Worm (Caenorhabditis elegans) whole organism, L3 larva: ENCODE results near the gene inpp-4B.
"Not testable (repeated sequence)": the region's sequence is repeated elsewhere in the genome, so short reads cannot be mapped to it uniquely, and the experiment has no call there.

Source experiments
- R02D3.7 ChIP-seq: fragments of 150-350 bp; optimal IDR thresholded peaks from 2 replicates; lab custom pipeline; 2014; ENCODE audit warnings: missing biosample characterization, missing genetic modification characterization
- ZK546.5 ChIP-seq: sonication (generic microtip); optimal IDR thresholded peaks from 2 replicates; lab custom pipeline; 2017; ENCODE audit warnings: missing biosample characterization, missing genetic modification characterization
- aly-2 ChIP-seq: fragments of 150-350 bp; optimal IDR thresholded peaks from 2 replicates; lab custom pipeline; 2014; ENCODE audit warnings: missing biosample characterization, missing genetic modification characterization
- ama-1 ChIP-seq: fragments of 150-350 bp; optimal IDR thresholded peaks from 2 replicates; lab custom pipeline; 2018
- ceh-16 ChIP-seq: sonication (generic microtip); optimal IDR thresholded peaks from 2 replicates; lab custom pipeline; 2017; ENCODE audit warnings: missing biosample characterization, missing genetic modification characterization
- ceh-28 ChIP-seq: fragments of 150-350 bp; optimal IDR thresholded peaks from 2 replicates; lab custom pipeline; 2014; ENCODE audit warnings: missing biosample characterization, missing genetic modification reagents, missing genetic modification characterization
- ceh-82 ChIP-seq: fragments of 150-350 bp; optimal IDR thresholded peaks from 2 replicates; lab custom pipeline; 2014; ENCODE audit warnings: missing biosample characterization, missing genetic modification characterization
- ceh-9 ChIP-seq: sonication (generic microtip); optimal IDR thresholded peaks from 2 replicates; lab custom pipeline; 2018; ENCODE audit warnings: missing biosample characterization, missing genetic modification characterization
- daf-12 ChIP-seq: fragments of 150-350 bp; optimal IDR thresholded peaks from 2 replicates; lab custom pipeline; 2014; ENCODE audit warnings: missing biosample characterization, missing genetic modification reagents, missing genetic modification characterization
- egl-27 ChIP-seq: sonication (generic microtip); optimal IDR thresholded peaks from 4 replicates; lab custom pipeline; 2017; ENCODE audit warnings: missing biosample characterization, missing genetic modification reagents, missing genetic modification characterization
- egl-5 ChIP-seq: fragments of 150-350 bp; optimal IDR thresholded peaks from 2 replicates; lab custom pipeline; 2017; ENCODE audit warnings: missing biosample characterization, missing genetic modification reagents, missing genetic modification characterization, inconsistent platforms
- elt-1 ChIP-seq: fragments of 150-350 bp; optimal IDR thresholded peaks from 2 replicates; lab custom pipeline; 2014; ENCODE audit warnings: missing biosample characterization, missing genetic modification characterization
- elt-2 ChIP-seq: sonication (generic microtip); optimal IDR thresholded peaks from 2 replicates; lab custom pipeline; 2016; ENCODE audit warnings: missing genetic modification reagents, mild to moderate bottlenecking, missing genetic modification characterization, missing compliant biosample characterization
- elt-3 ChIP-seq, 3 experiments: fragments of 150-350 bp in 1 of 3; sonication (generic microtip) in 2 of 3; optimal IDR thresholded peaks; 2 replicates in 2 of 3; 4 replicates in 1 of 3; lab custom pipeline; 2014 to 2017; ENCODE audit warnings: missing biosample characterization in 3 of 3, missing genetic modification characterization in 3 of 3
- eor-1 ChIP-seq, 2 experiments: fragments of 150-350 bp; optimal IDR thresholded peaks; 2 replicates each; lab custom pipeline; 2014 to 2018; ENCODE audit warnings: missing biosample characterization in 2 of 2, missing genetic modification characterization in 2 of 2
- fkh-10 ChIP-seq: sonication (generic microtip); optimal IDR thresholded peaks from 2 replicates; lab custom pipeline; 2017; ENCODE audit warnings: missing biosample characterization, missing genetic modification reagents, missing genetic modification characterization
- fkh-2 ChIP-seq: fragments of 150-350 bp; optimal IDR thresholded peaks from 2 replicates; lab custom pipeline; 2014; ENCODE audit warnings: missing biosample characterization, missing genetic modification reagents, missing genetic modification characterization
- fos-1 ChIP-seq: fragments of 150-350 bp; optimal IDR thresholded peaks from 2 replicates; lab custom pipeline; 2014; ENCODE audit warnings: missing biosample characterization, missing genetic modification characterization
- hmg-11 ChIP-seq: sonication (generic microtip); optimal IDR thresholded peaks from 2 replicates; lab custom pipeline; 2016; ENCODE audit warnings: missing genetic modification characterization, missing compliant biosample characterization
- jun-1 ChIP-seq: fragments of 150-350 bp; optimal IDR thresholded peaks from 2 replicates; lab custom pipeline; 2014; ENCODE audit warnings: missing biosample characterization, missing genetic modification reagents, missing genetic modification characterization
- lin-15B ChIP-seq: fragments of 150-350 bp; optimal IDR thresholded peaks from 2 replicates; lab custom pipeline; 2014; ENCODE audit warnings: missing biosample characterization, missing genetic modification characterization
- lin-39 ChIP-seq: fragments of 150-350 bp; optimal IDR thresholded peaks from 2 replicates; lab custom pipeline; 2018; ENCODE audit warnings: missing biosample characterization, missing genetic modification reagents, missing genetic modification characterization
- lsy-12 ChIP-seq: sonication (generic microtip); optimal IDR thresholded peaks from 2 replicates; lab custom pipeline; 2016; ENCODE audit warnings: mild to moderate bottlenecking, missing genetic modification characterization, missing compliant biosample characterization
- mdl-1 ChIP-seq: fragments of 150-350 bp; optimal IDR thresholded peaks from 2 replicates; lab custom pipeline; 2014; ENCODE audit warnings: missing biosample characterization, missing genetic modification characterization
- mml-1 ChIP-seq: fragments of 150-350 bp; sonication (generic microtip); optimal IDR thresholded peaks from 3 replicates; lab custom pipeline; 2014; ENCODE audit warnings: missing biosample characterization, missing genetic modification characterization
- nfya-1 ChIP-seq: sonication (generic microtip); optimal IDR thresholded peaks from 2 replicates; lab custom pipeline; 2017; ENCODE audit warnings: missing genetic modification characterization, mild to moderate bottlenecking, missing compliant biosample characterization, antibody characterized with exemption, moderate library complexity; ENCODE audit not compliant: insufficient read depth
- nhr-11 ChIP-seq: fragments of 150-350 bp; optimal IDR thresholded peaks from 2 replicates; lab custom pipeline; 2014; ENCODE audit warnings: missing biosample characterization, missing genetic modification characterization
- nhr-12 ChIP-seq: fragments of 150-350 bp; optimal IDR thresholded peaks from 2 replicates; lab custom pipeline; 2014; ENCODE audit warnings: missing biosample characterization, missing genetic modification characterization
- nhr-23 ChIP-seq: fragments of 150-350 bp; optimal IDR thresholded peaks from 2 replicates; lab custom pipeline; 2014; ENCODE audit warnings: missing biosample characterization, missing genetic modification reagents, missing genetic modification characterization
- nhr-237 ChIP-seq: fragments of 150-350 bp; optimal IDR thresholded peaks from 2 replicates; lab custom pipeline; 2014; ENCODE audit warnings: missing biosample characterization, missing genetic modification characterization
- nhr-25 ChIP-seq: sonication (generic microtip); optimal IDR thresholded peaks from 2 replicates; lab custom pipeline; 2017; ENCODE audit warnings: missing biosample characterization, missing genetic modification characterization
- nhr-28 ChIP-seq: fragments of 150-350 bp; optimal IDR thresholded peaks from 2 replicates; lab custom pipeline; 2014; ENCODE audit warnings: missing biosample characterization, missing genetic modification characterization
- nhr-43 ChIP-seq: sonication (generic microtip); optimal IDR thresholded peaks from 2 replicates; lab custom pipeline; 2016; ENCODE audit warnings: mild to moderate bottlenecking, missing genetic modification characterization, missing compliant biosample characterization; ENCODE audit not compliant: poor library complexity, severe bottlenecking
- nhr-67 ChIP-seq: fragments of 150-350 bp; optimal IDR thresholded peaks from 2 replicates; lab custom pipeline; 2014; ENCODE audit warnings: missing biosample characterization, missing genetic modification characterization
- nhr-76 ChIP-seq: fragments of 150-350 bp; sonication (generic microtip); optimal IDR thresholded peaks from 5 replicates; lab custom pipeline; 2014; ENCODE audit warnings: missing biosample characterization, missing genetic modification characterization
- nhr-77 ChIP-seq: fragments of 150-350 bp; optimal IDR thresholded peaks from 2 replicates; lab custom pipeline; 2014; ENCODE audit warnings: missing biosample characterization, missing genetic modification characterization
- pha-4 ChIP-seq: fragments of 150-350 bp; optimal IDR thresholded peaks from 2 replicates; lab custom pipeline; 2014; ENCODE audit warnings: missing biosample characterization, missing genetic modification reagents, missing genetic modification characterization
- pqm-1 ChIP-seq: fragments of 150-350 bp; optimal IDR thresholded peaks from 2 replicates; lab custom pipeline; 2017; ENCODE audit warnings: missing biosample characterization, missing genetic modification characterization, inconsistent platforms
- sea-2 ChIP-seq: fragments of 150-350 bp; sonication (generic microtip); optimal IDR thresholded peaks from 4 replicates; lab custom pipeline; 2014; ENCODE audit warnings: missing biosample characterization, missing genetic modification reagents, missing genetic modification characterization
- skn-1 ChIP-seq: fragments of 150-350 bp; optimal IDR thresholded peaks from 2 replicates; lab custom pipeline; 2014; ENCODE audit warnings: missing biosample characterization, missing genetic modification characterization
- snpc-4 ChIP-seq: fragments of 150-350 bp; optimal IDR thresholded peaks from 2 replicates; lab custom pipeline; 2014; ENCODE audit warnings: missing biosample characterization, missing genetic modification characterization
- tbx-2 ChIP-seq: sonication (generic microtip); optimal IDR thresholded peaks from 2 replicates; lab custom pipeline; 2016; ENCODE audit warnings: mild to moderate bottlenecking, missing genetic modification characterization, missing compliant biosample characterization
- unc-39 ChIP-seq: sonication (generic microtip); optimal IDR thresholded peaks from 4 replicates; lab custom pipeline; 2017; ENCODE audit warnings: missing biosample characterization, missing genetic modification characterization
- unc-62 ChIP-seq: fragments of 150-350 bp; sonication (generic microtip); optimal IDR thresholded peaks from 4 replicates; lab custom pipeline; 2014; ENCODE audit warnings: missing biosample characterization, missing genetic modification reagents, missing genetic modification characterization
- zag-1 ChIP-seq: fragments of 150-350 bp; optimal IDR thresholded peaks from 2 replicates; lab custom pipeline; 2014; ENCODE audit warnings: missing biosample characterization, missing genetic modification characterization
- ztf-11 ChIP-seq: fragments of 150-350 bp; optimal IDR thresholded peaks from 2 replicates; lab custom pipeline; 2014; ENCODE audit warnings: missing biosample characterization, missing genetic modification characterization
- ztf-4 ChIP-seq: fragments of 150-350 bp; optimal IDR thresholded peaks from 2 replicates; lab custom pipeline; 2014; ENCODE audit warnings: missing biosample characterization, missing genetic modification characterization

The inpp-4B gene

DNA sequence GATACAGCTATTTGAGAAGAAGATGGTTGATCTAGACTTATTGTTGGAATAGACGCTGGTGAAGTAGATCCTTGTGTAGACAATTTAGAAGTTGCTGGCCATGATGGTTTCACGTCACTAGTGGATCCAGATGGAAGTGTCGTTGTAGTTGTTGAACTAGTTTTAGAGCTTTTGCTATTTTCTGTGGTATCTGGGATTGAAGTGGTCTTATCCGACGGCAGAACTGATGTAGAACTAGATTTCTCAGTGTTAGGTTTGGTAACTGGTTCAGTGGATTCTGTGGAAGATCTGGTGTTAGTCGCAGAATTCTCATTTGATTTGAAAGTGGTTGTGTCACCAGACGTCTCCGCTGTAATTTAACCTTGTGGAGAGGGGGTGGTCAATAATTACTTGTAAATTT is 35.0 kb downstream of the inpp-4B start:
- TF ChIP-seq elt-3 (tag; optimal IDR thresholded peaks at IDR 0.05; lab: Kevin White, UChicago), result no peak
- no peak for TF ChIP-seq nhr-11 (tag; lab: Kevin White, UChicago)
- no peak for TF ChIP-seq pha-4 (tag; lab: Kevin White, UChicago)
- no peak for TF ChIP-seq nhr-25 (tag; lab: Kevin White, UChicago)
- no peak for TF ChIP-seq nhr-12 (tag; lab: Kevin White, UChicago)
- no peak for TF ChIP-seq lin-39 (tag; lab: Kevin White, UChicago)
- TF ChIP-seq, all 47 proteins: peak for 0

DNA sequence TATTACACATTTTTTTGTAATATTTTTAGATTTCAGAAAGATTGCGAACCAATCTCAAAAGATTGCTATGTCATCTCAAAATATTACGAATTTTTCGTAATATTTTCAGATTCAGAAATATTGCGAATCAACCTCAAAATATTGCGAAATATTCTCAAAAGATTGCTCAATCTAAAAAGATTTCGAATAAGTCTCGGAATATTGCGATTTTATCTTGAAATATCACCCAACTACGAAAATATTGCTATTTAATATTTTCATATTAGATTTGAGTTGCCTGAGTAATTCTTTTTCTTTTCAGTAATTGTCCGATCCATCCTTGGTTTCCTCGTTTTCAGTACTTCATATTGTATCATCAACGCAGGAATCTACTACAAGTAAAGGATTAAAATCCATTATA is 44.8 kb downstream of the inpp-4B start, which contains the start of gene Y70G10A.4:
Gene Y70G10A.4, plus strand, starts transcription at position 301 of the 400 bp plus-strand sequence.
- not testable (repeated sequence) for TF ChIP-seq jun-1, nhr-12, ceh-28 (tag; lab: Kevin White, UChicago)

DNA sequence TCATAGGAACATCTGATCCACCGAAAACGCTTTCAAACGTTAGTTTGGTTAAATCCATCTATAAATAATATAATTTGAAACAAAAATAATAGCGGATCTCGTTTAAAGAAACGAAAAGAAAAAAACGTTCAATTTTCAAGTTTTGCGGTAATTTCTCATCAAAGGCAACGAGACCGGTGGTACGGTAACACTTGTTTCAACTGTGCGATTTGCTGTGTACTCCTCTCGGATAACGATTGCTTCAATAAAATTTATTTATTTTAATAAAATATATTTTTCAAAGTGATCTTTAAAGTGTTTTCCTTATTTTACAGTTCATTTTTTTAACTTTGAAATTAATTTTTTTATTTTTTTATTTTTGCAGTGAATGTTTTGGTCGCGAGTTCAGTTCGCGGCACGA is 48.1 kb downstream of the inpp-4B start, which contains the start of the genes rde-4 and cox-14:
Gene rde-4, minus strand, starts transcription at position 60 of the 400 bp plus-strand sequence.
Gene cox-14, plus strand, starts transcription at position 356 of the 400 bp plus-strand sequence.
- TF ChIP-seq ceh-82 (peak; percentile 20), ceh-9 (no peak), elt-1 (tag; lab: Kevin White, UChicago) (no peak), ceh-28 (tag; lab: Kevin White, UChicago) (no peak), skn-1 (tag; lab: Kevin White, UChicago) (peak; percentile 81), nhr-76 (tag; lab: Kevin White, UChicago) (no peak), ZK546.5 (tag; lab: Kevin White, UChicago) (no peak), fkh-2 (no peak), nhr-43 (tag; lab: Kevin White, UChicago) (peak; percentile 59), nhr-25 (tag; lab: Kevin White, UChicago) (peak; percentile 54), ztf-4 (tag; lab: Kevin White, UChicago) (no peak), nhr-28 (tag; lab: Kevin White, UChicago) (no peak), nhr-23 (tag; lab: Kevin White, UChicago) (peak; percentile 94), pqm-1 (peak; percentile 68), elt-3 (tag; optimal IDR thresholded peaks at IDR 0.05; lab: Kevin White, UChicago) (no peak), lin-39 (tag; lab: Kevin White, UChicago) (peak; percentile 90), nhr-77 (tag; lab: Kevin White, UChicago) (no peak), egl-27 (no peak), nfya-1 (tag; lab: Kevin White, UChicago) (peak; percentile 97), ama-1 (peak; percentile 15), mdl-1 (tag; lab: Kevin White, UChicago) (no peak), tbx-2 (tag; lab: Kevin White, UChicago) (no peak), elt-2 (tag; lab: Kevin White, UChicago) (no peak), nhr-12 (tag; lab: Kevin White, UChicago) (no peak), egl-5 (tag; lab: Kevin White, UChicago) (peak; percentile 97), snpc-4 (peak; percentile 44), eor-1 (tag; optimal IDR thresholded peaks at IDR 0.05; lab: Kevin White, UChicago) (no peak), mml-1 (tag; lab: Kevin White, UChicago) (no peak), sea-2 (GFP tag; lab: Kevin White, UChicago) (no peak), fos-1 (tag; lab: Kevin White, UChicago) (no peak), fkh-10 (GFP tag; lab: Kevin White, UChicago) (peak; percentile 70), R02D3.7 (no peak), pha-4 (tag; lab: Kevin White, UChicago) (peak; percentile 97), lin-15B (peak; percentile 94), aly-2 (tag; lab: Kevin White, UChicago) (no peak), jun-1 (tag; lab: Kevin White, UChicago) (no peak), ztf-11 (tag; lab: Kevin White, UChicago) (no peak), ceh-16 (tag; lab: Kevin White, UChicago) (no peak), unc-39 (tag; lab: Kevin White, UChicago) (no peak), nhr-67 (no peak), daf-12 (tag; lab: Kevin White, UChicago) (no peak), hmg-11 (tag; lab: Kevin White, UChicago) (peak; percentile 44), nhr-237 (tag; lab: Kevin White, UChicago) (no peak), nhr-11 (tag; lab: Kevin White, UChicago) (no peak), zag-1 (tag; lab: Kevin White, UChicago) (no peak), lsy-12 (no peak), unc-62 (no peak)
